Fruit fly (Drosophila melanogaster) ovary, adult (tissue): ENCODE results near the gene CG32074.
A peak's percentile ranks its signal among the peaks of the same experiment; 100 is the strongest.

Experiments used
- CG17801 ChIP-seq: fragments of 200-800 bp; optimal IDR thresholded peaks from 2 replicates; lab custom pipeline; 2019; ENCODE audit warnings: missing biosample characterization, mild to moderate bottlenecking, missing genetic modification characterization, moderate library complexity; ENCODE audit not compliant: partially characterized antibody

Gene CG32074

DNA sequence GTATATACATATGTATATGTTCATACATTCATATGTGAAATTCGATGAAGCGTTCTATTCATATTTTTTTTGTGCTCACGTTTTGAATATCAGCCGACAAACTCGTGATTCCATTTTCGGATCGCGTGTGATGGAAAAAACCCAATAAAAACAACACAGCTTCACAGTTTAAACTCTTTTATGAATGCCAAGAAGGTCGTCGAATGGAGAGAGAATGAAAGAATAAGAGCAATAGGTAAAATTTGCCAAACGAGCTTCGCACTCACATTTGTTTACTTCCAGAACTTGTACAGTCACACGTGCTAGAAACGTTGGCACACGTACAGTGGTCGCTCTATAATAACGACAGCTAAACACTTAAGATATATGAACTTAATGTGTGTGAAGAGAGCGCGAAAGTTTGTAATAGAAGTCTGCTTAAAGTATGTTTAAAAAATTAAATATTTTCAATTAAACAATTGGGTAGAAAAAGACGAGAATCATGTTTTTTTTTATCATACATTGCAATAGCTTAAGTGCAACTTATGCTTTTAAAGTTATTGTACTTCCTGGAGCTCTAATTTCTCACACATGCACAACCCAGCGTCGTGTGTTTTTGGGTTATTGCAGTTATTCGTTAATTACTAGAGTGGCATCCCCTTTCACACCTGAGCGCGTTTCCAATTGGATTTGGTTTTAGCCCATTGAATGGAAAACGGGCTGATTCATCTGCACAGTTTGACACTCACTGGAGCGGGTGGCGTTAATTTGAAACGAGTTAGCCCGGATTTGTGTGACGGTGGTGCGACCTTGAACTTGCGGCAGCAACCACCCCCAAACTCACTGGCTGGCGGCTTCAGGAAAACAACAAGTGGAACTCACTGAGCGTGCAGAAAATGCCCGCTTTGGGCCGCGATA is 6.2 kb downstream of the CG32074 start:
- peak; percentile 72 for TF ChIP-seq CG17801 (GFP tag; lab: Kevin White, UChicago)

- TF ChIP-seq CG17801 (GFP tag; lab: Kevin White, UChicago) = no peak
Observed at dm6 chr3L:11124841-11125240, 7.3 kb downstream of the CG32074 start.

- no peak for TF ChIP-seq CG17801 (GFP tag; lab: Kevin White, UChicago)
Observed at dm6 chr3L:11124439-11124838, 7.7 kb downstream of the CG32074 start.

dm6 chr3L:11123598-11124284 is 8.4 kb downstream of the CG32074 start:
- no peak for TF ChIP-seq CG17801 (GFP tag; lab: Kevin White, UChicago)

dm6 chr3L:11123088-11123487 is 9.0 kb downstream of the CG32074 start, which contains the start of the genes Ufd1 and NaPi-III:
Gene Ufd1 (minus strand): TSS chr3L:11123216.
Gene NaPi-III (plus strand): TSS chr3L:11123348.
- peak; percentile 53 for TF ChIP-seq CG17801 (GFP tag; lab: Kevin White, UChicago)

- TF ChIP-seq CG17801 (GFP tag; lab: Kevin White, UChicago) = peak; percentile 82
Observed at dm6 chr3L:11120419-11120958, 11.6 kb downstream of the CG32074 start, which contains the start of the genes FoxK and mRpL2. Gene FoxK (minus strand): TSS chr3L:11120783. Gene mRpL2 (plus strand): TSS chr3L:11120847.

DNA sequence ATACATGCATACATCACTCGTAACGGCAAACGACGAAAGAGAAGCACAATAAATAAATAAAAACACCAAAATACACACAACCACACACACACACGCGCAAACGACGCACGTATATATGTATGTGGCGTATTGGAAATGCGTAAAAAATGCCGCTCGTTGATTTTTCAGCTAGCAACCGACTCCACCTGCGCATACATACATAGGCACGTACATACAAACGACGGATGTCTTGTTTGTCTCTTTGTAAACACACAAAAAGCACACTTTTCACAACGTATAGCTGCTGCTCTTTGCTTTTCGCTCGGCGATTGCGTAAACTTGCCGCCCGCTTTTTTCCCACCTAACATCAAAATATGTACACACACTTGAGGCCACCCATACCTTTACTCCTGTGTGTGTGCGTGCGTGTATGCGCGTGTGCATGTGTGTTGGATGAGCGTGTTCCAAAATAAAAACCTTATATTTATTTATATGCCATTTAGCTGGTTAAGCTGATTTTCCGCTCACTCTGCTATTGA is 12.2 kb downstream of the CG32074 start:
- TF ChIP-seq CG17801 (GFP tag; lab: Kevin White, UChicago) = no peak

- TF ChIP-seq CG17801 (GFP tag; lab: Kevin White, UChicago) = no peak
Observed at dm6 chr3L:11119396-11119900, 12.7 kb downstream of the CG32074 start.

DNA sequence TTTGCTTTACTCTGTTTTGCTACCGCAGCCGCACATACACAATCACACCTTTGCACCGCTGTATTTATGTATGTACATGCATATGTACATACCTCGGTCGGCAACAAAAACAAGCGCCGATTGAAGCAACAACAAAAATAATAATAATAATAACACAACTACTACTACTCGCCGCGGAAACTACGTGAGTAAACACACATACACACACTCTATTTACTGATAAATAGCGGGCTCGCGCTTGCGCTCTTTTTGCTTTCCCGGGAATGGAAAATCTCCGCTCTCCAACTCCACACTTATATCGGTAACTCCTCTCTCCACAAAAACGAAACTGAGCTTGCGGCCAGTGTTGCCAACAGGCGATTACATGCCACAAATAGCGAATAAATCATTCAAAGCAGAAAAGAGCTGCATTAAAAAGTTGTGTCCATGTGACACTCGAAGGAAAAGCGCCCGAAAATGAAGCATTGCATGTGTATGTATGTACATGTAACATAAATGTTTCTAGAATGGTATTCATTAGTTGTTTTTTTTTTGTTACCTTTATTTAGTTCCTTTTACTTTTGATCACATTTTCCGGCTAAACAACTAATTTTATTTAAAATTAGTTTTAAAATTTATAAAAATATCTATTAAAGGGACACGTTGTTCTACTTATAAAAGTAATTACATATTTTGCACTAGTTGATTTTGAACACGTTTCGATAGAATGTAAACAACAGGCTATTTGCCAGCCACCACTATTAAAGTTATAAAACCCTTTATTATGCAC is 13.3 kb downstream of the CG32074 start:
- no peak for TF ChIP-seq CG17801 (GFP tag; lab: Kevin White, UChicago)

DNA sequence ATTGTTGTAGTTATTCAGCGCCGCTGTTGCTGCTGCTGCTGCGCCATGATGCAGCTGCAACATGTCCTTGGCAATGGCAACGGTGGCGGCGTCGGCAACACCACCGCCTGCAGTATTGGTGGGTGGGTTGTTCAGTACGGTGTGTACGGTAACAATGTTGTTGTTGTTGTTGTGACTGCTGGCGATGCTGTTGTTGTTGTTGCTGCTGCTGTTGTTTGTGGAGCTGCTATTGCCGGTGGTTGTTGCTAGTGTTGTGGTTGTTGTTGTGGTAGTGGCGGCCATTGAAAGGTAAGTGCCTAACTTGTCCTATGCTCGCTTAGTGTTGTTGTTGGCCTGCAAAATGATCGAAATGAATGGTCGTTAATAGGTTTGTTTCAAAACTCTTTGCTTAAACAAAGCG is 14.4 kb downstream of the CG32074 start:
- no peak for TF ChIP-seq CG17801 (GFP tag; lab: Kevin White, UChicago)

DNA sequence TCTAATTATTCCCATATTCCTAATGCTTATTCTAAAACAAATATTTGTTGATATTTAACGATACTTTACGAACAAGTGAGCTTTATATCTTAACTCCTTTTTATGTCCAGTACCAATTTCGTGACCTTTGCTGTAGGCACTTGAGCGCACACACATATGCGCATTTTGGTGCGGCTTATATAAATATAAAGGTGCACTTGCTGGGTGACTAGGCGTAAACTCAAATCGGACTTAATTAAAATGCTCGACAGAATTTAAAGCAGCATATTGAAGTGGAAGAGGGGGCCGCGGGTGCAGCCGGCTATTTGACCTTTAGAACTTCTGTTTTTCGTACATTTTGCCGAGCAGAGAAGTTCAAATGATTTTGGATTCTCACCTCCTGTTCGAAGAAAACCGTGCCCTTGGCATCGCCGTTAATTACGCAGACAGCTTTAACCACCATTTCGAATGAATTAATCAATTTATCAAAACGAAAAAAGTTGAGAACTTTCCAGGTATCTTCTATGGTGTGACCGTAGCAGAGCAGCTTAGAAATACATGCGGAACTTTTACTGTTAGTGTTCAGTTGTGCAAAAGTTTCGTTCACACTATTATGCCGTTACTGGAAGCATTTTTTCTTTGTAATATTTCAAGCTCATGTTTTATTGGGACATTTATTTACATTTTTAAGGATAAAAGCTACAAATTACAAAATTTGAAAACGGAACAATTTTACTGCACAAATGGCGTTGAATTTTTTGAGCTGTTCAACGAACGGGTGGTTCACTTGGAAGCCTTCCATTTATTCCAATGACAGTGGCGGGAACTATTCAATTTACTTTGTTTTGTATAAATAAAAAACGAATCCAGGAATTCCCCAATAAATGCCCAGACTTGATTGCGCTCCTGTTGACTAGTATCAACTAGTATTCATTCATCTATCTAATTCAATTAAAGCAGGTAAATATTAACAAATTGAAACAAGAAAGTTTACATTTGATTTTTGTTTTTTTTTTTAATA is 18.6 kb downstream of the CG32074 start, which contains the start of gene Sod1:
TSS of gene Sod1 (minus strand) at position 543 of the 1,000 bp plus-strand sequence.
- peak; percentile 76 for TF ChIP-seq CG17801 (GFP tag; lab: Kevin White, UChicago)

DNA sequence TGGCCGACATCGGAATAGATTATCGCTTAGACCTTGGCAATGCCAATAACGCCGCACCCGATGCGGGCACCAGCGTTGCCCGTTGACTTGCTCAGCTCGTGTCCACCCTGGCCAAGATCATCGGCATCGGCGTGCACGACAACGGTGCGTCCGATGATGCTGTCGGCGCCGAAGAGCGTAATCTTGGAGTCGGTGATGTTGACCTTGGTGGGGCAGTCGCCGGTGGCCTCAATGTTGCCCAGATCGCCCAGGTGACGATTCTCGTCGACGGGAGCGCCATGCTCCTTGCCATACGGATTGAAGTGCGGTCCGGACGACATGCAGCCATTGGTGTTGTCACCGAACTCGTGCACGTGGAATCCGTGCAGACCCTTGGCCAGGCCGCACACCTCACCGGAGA is 19.7 kb downstream of the CG32074 start:
- TF ChIP-seq CG17801 (GFP tag; lab: Kevin White, UChicago) = no peak

dm6 chr3L:11109454-11109853 is 22.7 kb downstream of the CG32074 start, which contains the start of the genes CG34012 and emei:
Gene CG34012 (minus strand): TSS chr3L:11109505.
Gene emei (plus strand): TSS chr3L:11109690.
- no peak for TF ChIP-seq CG17801 (GFP tag; lab: Kevin White, UChicago)
